Worm (Caenorhabditis elegans) whole organism, L1 larva: ENCODE results near the gene K03B4.6.

Experiments used
- ama-1 ChIP-seq: fragments of 150-350 bp; optimal IDR thresholded peaks from 2 replicates; lab custom pipeline; 2014
- fos-1 ChIP-seq: fragments of 150-350 bp; optimal IDR thresholded peaks from 2 replicates; lab custom pipeline; 2014; ENCODE audit warnings: missing biosample characterization, missing genetic modification characterization
- hpl-2 ChIP-seq: fragments of 150-350 bp; optimal IDR thresholded peaks from 2 replicates; lab custom pipeline; 2014; ENCODE audit warnings: missing biosample characterization, missing genetic modification reagents, missing genetic modification characterization
- lin-15B ChIP-seq: fragments of 150-350 bp; sonication (generic microtip); optimal IDR thresholded peaks from 3 replicates; lab custom pipeline; 2014; ENCODE audit warnings: missing biosample characterization, missing genetic modification characterization
- tbx-2 ChIP-seq: sonication (generic microtip); optimal IDR thresholded peaks from 2 replicates; lab custom pipeline; 2016; ENCODE audit warnings: missing genetic modification characterization, missing compliant biosample characterization
- unc-30 ChIP-seq: sonication (generic microtip); optimal IDR thresholded peaks from 2 replicates; lab custom pipeline; 2017; ENCODE audit warnings: missing biosample characterization, missing genetic modification characterization

- TF ChIP-seq lin-15B (tag; lab: Kevin White, UChicago) (no peak), fos-1 (tag; lab: Kevin White, UChicago) (no peak), tbx-2 (no peak), unc-30 (tag; lab: Kevin White, UChicago) (no peak), ama-1 (lab: Kevin White, UChicago) (no peak), hpl-2 (GFP tag; lab: Kevin White, UChicago) (no peak)
Observed at ce11 chrV:4642691-4643090, 33.3 kb downstream of the K03B4.6 start, which contains the start of gene soc-1.
